Fruit fly (Drosophila melanogaster) whole organism, adult: ENCODE data around the gene CG45101.

Experiments
- CG11617 ChIP-seq: fragments of 200-800 bp; sonication (Bioruptor generic); optimal IDR thresholded peaks from 2 replicates; lab custom pipeline; 2017; ENCODE audit warnings: mild to moderate bottlenecking, missing biosample characterization, missing genetic modification reagents, missing genetic modification characterization
- CG12768 ChIP-seq: fragments of 200-800 bp; sonication (Bioruptor generic); optimal IDR thresholded peaks from 2 replicates; lab custom pipeline; 2017; ENCODE audit warnings: missing biosample characterization, missing genetic modification characterization, mild to moderate bottlenecking, moderate library complexity, missing genetic modification reagents
- CG14711 ChIP-seq: fragments of 200-800 bp; sonication (Bioruptor generic); optimal IDR thresholded peaks from 2 replicates; lab custom pipeline; 2018; ENCODE audit warnings: missing biosample characterization, mild to moderate bottlenecking, missing genetic modification characterization, moderate library complexity
- CG1620 ChIP-seq: fragments of 200-800 bp; sonication (Bioruptor generic); optimal IDR thresholded peaks from 2 replicates; lab custom pipeline; 2016; ENCODE audit warnings: missing biosample characterization, missing genetic modification characterization
- CG33017 ChIP-seq: fragments of 200-800 bp; sonication (Bioruptor generic); optimal IDR thresholded peaks from 2 replicates; lab custom pipeline; 2018; ENCODE audit warnings: missing biosample characterization, mild to moderate bottlenecking, missing genetic modification characterization, moderate library complexity
- CG5204 ChIP-seq: fragments of 200-800 bp; sonication (Bioruptor generic); optimal IDR thresholded peaks from 2 replicates; lab custom pipeline; 2016; ENCODE audit warnings: missing biosample characterization, missing genetic modification characterization
- CG7045 ChIP-seq: fragments of 200-800 bp; sonication (Bioruptor generic); optimal IDR thresholded peaks from 2 replicates; lab custom pipeline; 2017; ENCODE audit warnings: missing biosample characterization, mild to moderate bottlenecking, missing genetic modification characterization
- CG7101 ChIP-seq: fragments of 200-800 bp; sonication (Bioruptor generic); optimal IDR thresholded peaks from 2 replicates; lab custom pipeline; 2018; ENCODE audit warnings: missing biosample characterization, mild to moderate bottlenecking, missing genetic modification characterization, moderate library complexity
- Clk ChIP-seq: fragments of 200-800 bp; sonication (Bioruptor generic); optimal IDR thresholded peaks from 2 replicates; lab custom pipeline; 2017; ENCODE audit warnings: missing biosample characterization, missing genetic modification characterization
- Crg-1 ChIP-seq: fragments of 200-800 bp; sonication (Bioruptor generic); optimal IDR thresholded peaks from 2 replicates; lab custom pipeline; 2016; ENCODE audit warnings: missing biosample characterization, missing genetic modification characterization
- Hr96 ChIP-seq: fragments of 200-800 bp; sonication (Bioruptor generic); optimal IDR thresholded peaks from 2 replicates; lab custom pipeline; 2016; ENCODE audit warnings: missing biosample characterization, missing genetic modification characterization
- Mnt ChIP-seq: fragments of 200-800 bp; sonication (Bioruptor generic); optimal IDR thresholded peaks from 2 replicates; lab custom pipeline; 2016; ENCODE audit warnings: missing biosample characterization, mild to moderate bottlenecking, missing genetic modification characterization
- bab1 ChIP-seq: fragments of 200-800 bp; sonication (Bioruptor generic); optimal IDR thresholded peaks from 3 replicates; lab custom pipeline; 2019; ENCODE audit warnings: missing biosample characterization, mild to moderate bottlenecking, missing genetic modification characterization, moderate library complexity
- cic ChIP-seq: fragments of 200-800 bp; sonication (Bioruptor generic); optimal IDR thresholded peaks from 2 replicates; lab custom pipeline; 2017; ENCODE audit warnings: missing biosample characterization, mild to moderate bottlenecking, missing genetic modification characterization, moderate library complexity
- cnc ChIP-seq, 2 experiments: fragments of >200 bp; optimal IDR thresholded peaks; 2 replicates each; lab custom pipeline; 2017
- kay ChIP-seq: fragments of 200-800 bp; sonication (Bioruptor generic); peaks from one replicate; lab custom pipeline; 2016; ENCODE audit warnings: missing biosample characterization, missing genetic modification characterization, borderline replicate concordance
- ovo ChIP-seq: fragments of 200-800 bp; sonication (Bioruptor generic); optimal IDR thresholded peaks from 2 replicates; lab custom pipeline; 2016; ENCODE audit warnings: missing biosample characterization, missing genetic modification characterization
- pad ChIP-seq: fragments of 200-800 bp; sonication (Bioruptor generic); optimal IDR thresholded peaks from 3 replicates; lab custom pipeline; 2017; ENCODE audit warnings: missing biosample characterization, missing genetic modification characterization, mild to moderate bottlenecking, moderate library complexity, missing genetic modification reagents
- tj ChIP-seq: fragments of 200-800 bp; sonication (Bioruptor generic); optimal IDR thresholded peaks from 3 replicates; lab custom pipeline; 2017; ENCODE audit warnings: missing biosample characterization, mild to moderate bottlenecking, missing genetic modification characterization, moderate library complexity
- toe ChIP-seq: fragments of 200-800 bp; sonication (Bioruptor generic); optimal IDR thresholded peaks from 2 replicates; lab custom pipeline; 2016; ENCODE audit warnings: missing biosample characterization, missing genetic modification characterization

Gene CG45101

dm6 chr3L:11064689-11065088 is at the start of gene CG45101, which contains the start of the genes CG32075 and SuUR:
CG45101 (plus strand) TSS chr3L:11064991.
CG32075 (minus strand) TSS chr3L:11064941.
SuUR (plus strand) TSS chr3L:11064991.
- TF ChIP-seq cic (GFP tag; lab: Kevin White, UChicago) (no peak), CG12768 (GFP tag; lab: Kevin White, UChicago) (peak; percentile 85), CG7101 (tag; lab: Kevin White, UChicago) (peak; percentile 87), kay (no peak), CG1620 (GFP tag; lab: Kevin White, UChicago) (peak; percentile 96), CG14711 (tag; lab: Kevin White, UChicago) (peak; percentile 76), toe (GFP tag; lab: Kevin White, UChicago) (peak; percentile 91), CG7045 (GFP tag; lab: Kevin White, UChicago) (peak; percentile 71), Mnt (GFP tag; lab: Kevin White, UChicago) (peak; percentile 89), ovo (GFP tag; lab: Kevin White, UChicago) (peak; percentile 59), tj (peak; percentile 71), cnc (optimal IDR thresholded peaks at IDR 0.05; lab: Kevin White, UChicago) (no peak), CG33017 (tag; lab: Kevin White, UChicago) (peak; percentile 70), CG11617 (peak; percentile 85), Clk (GFP tag; lab: Kevin White, UChicago) (peak; percentile 82), CG5204 (GFP tag; lab: Kevin White, UChicago) (no peak), Hr96 (GFP tag; lab: Kevin White, UChicago) (no peak), pad (GFP tag; lab: Kevin White, UChicago) (peak; percentile 80), Crg-1 (GFP tag; lab: Kevin White, UChicago) (peak; percentile 92), bab1 (GFP tag; lab: Kevin White, UChicago) (peak; percentile 90)

DNA sequence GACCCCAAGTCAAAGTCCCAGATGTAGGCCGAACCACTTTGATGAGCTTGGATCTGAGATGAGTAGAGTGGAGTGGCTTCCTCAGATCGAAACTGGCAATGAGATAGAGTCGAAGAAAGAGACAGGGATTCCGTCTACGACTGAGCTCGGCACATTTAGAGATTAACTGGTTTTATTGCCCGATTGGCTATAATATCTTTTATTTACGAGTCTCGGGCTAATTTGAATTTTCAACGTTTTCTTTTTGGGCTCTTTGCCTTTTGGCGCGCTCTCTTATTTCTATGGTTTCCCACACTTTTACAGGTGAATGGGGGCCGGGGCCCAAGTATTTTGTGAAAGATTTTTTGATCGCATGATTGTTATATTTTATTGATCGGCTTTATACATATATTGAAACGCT is 49.6 kb upstream of the CG45101 start:
- TF ChIP-seq Hr96 (GFP tag; lab: Kevin White, UChicago) (no peak), cic (GFP tag; lab: Kevin White, UChicago) (no peak), CG7045 (GFP tag; lab: Kevin White, UChicago) (no peak), Mnt (GFP tag; lab: Kevin White, UChicago) (no peak), toe (GFP tag; lab: Kevin White, UChicago) (no peak), pad (GFP tag; lab: Kevin White, UChicago) (no peak), Crg-1 (GFP tag; lab: Kevin White, UChicago) (no peak), bab1 (GFP tag; lab: Kevin White, UChicago) (no peak), kay (no peak)

- TF ChIP-seq cic (GFP tag; lab: Kevin White, UChicago) (no peak), cnc (optimal IDR thresholded peaks at IDR 0.05; lab: Kevin White, UChicago) (no peak)
These were observed 44.7 kb upstream of the CG45101 start for dm6 chr3L:11020058-11020457.

DNA sequence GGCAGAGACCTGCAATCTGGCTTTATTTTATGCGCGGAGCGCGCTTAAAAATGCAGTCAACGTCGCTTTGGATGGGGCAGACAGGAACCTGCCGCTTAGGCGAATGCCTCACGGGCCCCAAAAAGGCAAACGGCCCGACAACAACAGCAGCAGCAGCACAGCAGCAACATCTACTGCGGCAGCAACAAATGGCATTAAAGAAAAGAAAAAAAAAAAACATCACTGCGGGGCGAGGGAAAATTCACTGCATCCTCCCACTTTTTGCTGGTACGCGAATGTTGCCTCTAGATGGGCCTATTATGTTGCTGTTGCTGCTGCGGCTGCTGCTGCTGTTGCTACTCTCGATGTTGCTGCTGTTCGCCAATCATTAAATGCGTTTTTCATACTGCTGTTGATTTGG is 42.8 kb upstream of the CG45101 start:
- no peak for TF ChIP-seq Crg-1 (GFP tag; lab: Kevin White, UChicago)
- no peak for TF ChIP-seq ovo (GFP tag; lab: Kevin White, UChicago)
- no peak for TF ChIP-seq CG1620 (GFP tag; lab: Kevin White, UChicago)
- TF ChIP-seq Hr96 (GFP tag; lab: Kevin White, UChicago) = no peak
- no peak for TF ChIP-seq tj
- no peak for TF ChIP-seq toe (GFP tag; lab: Kevin White, UChicago)

DNA sequence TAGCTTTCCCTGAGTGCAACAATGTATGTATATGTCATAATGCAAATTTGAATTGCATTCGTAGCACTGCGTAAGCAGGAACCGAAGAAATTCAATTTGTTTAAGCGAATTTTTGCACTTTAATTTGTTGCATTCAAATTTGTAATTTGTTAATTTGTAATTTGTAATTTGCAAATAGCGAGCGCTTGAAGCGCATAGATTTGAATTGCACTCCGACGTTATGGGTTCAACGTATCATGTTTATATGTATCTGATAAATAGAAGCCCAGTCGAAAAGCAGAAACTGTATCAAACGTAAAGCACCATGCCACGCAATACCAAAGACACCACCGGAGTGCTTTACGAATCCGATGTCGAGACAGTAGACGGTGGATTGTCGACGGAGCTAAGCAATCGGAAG is 41.6 kb upstream of the CG45101 start, which contains the start of gene Fad2:
Fad2 (plus strand) TSS at position 301 of the 400 bp plus-strand sequence.
- no peak for TF ChIP-seq CG14711 (tag; lab: Kevin White, UChicago)
- TF ChIP-seq cnc (optimal IDR thresholded peaks at IDR 0.05; lab: Kevin White, UChicago) = no peak
- no peak for TF ChIP-seq cic (GFP tag; lab: Kevin White, UChicago)
- TF ChIP-seq toe (GFP tag; lab: Kevin White, UChicago) = no peak
- no peak for TF ChIP-seq CG11617
- no peak for TF ChIP-seq Mnt (GFP tag; lab: Kevin White, UChicago)
- no peak for TF ChIP-seq CG5204 (GFP tag; lab: Kevin White, UChicago)
- TF ChIP-seq CG1620 (GFP tag; lab: Kevin White, UChicago) = no peak

DNA sequence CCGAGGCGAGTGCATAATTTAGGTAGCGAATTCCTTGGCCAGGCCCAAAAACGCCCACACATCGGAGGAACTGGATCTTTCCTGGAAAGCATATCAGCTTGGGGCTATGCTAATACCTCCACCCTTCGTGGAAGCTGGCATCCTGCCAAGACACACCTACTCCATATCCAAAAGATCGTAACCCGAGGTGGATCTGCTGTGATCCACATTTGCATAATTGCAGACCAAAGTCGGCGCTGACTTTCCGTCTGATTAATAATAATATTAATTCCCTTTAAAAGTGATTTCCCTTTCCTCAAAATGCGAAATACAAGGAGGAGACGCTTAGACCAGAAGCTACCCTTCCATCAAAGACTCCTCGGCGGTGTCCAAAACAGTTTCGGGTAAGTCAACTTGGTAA is 39.5 kb upstream of the CG45101 start, which contains the start of gene CG32079:
CG32079 (plus strand) TSS at position 301 of the 400 bp plus-strand sequence.
- TF ChIP-seq CG5204 (GFP tag; lab: Kevin White, UChicago) = no peak
- no peak for TF ChIP-seq Mnt (GFP tag; lab: Kevin White, UChicago)
- TF ChIP-seq tj = no peak
- no peak for TF ChIP-seq CG33017 (tag; lab: Kevin White, UChicago)
- no peak for TF ChIP-seq Crg-1 (GFP tag; lab: Kevin White, UChicago)
- TF ChIP-seq cnc (optimal IDR thresholded peaks at IDR 0.05; lab: Kevin White, UChicago) = no peak
- TF ChIP-seq Clk (GFP tag; lab: Kevin White, UChicago) = no peak
- no peak for TF ChIP-seq CG7045 (GFP tag; lab: Kevin White, UChicago)
- TF ChIP-seq ovo (GFP tag; lab: Kevin White, UChicago) = no peak

DNA sequence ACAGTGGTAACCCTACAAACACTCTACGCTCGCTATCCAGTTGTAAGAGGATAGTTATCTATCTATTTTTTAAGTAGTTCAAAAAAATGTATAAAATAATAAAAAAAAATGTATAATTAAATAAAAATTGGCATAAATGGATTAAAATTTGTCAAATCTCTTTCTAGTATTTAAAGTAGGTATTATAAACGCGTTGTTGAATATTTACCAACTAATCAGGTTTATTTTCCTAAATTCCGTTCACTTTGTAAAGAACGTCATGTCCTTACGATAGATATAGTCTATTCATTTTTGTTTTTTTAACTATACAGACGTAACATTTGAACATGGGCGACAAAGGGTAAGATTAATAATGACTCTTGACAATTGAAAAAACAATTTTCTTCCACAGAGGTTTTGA is 37.5 kb upstream of the CG45101 start, which contains the start of gene CG32081:
CG32081 (plus strand) TSS at position 301 of the 400 bp plus-strand sequence.
- TF ChIP-seq CG11617 = no peak
- no peak for TF ChIP-seq CG14711 (tag; lab: Kevin White, UChicago)
- no peak for TF ChIP-seq CG1620 (GFP tag; lab: Kevin White, UChicago)
- TF ChIP-seq kay = no peak
- no peak for TF ChIP-seq bab1 (GFP tag; lab: Kevin White, UChicago)
- no peak for TF ChIP-seq tj
- TF ChIP-seq Mnt (GFP tag; lab: Kevin White, UChicago) = no peak
- no peak for TF ChIP-seq CG12768 (GFP tag; lab: Kevin White, UChicago)
- no peak for TF ChIP-seq CG5204 (GFP tag; lab: Kevin White, UChicago)
- no peak for TF ChIP-seq pad (GFP tag; lab: Kevin White, UChicago)
- TF ChIP-seq cic (GFP tag; lab: Kevin White, UChicago) = no peak
- no peak for TF ChIP-seq Clk (GFP tag; lab: Kevin White, UChicago)
- TF ChIP-seq Crg-1 (GFP tag; lab: Kevin White, UChicago) = no peak
- TF ChIP-seq CG33017 (tag; lab: Kevin White, UChicago) = no peak
- no peak for TF ChIP-seq toe (GFP tag; lab: Kevin White, UChicago)
- no peak for TF ChIP-seq Hr96 (GFP tag; lab: Kevin White, UChicago)
- no peak for TF ChIP-seq ovo (GFP tag; lab: Kevin White, UChicago)
- TF ChIP-seq cnc (optimal IDR thresholded peaks at IDR 0.05; lab: Kevin White, UChicago) = no peak
- TF ChIP-seq CG7101 (tag; lab: Kevin White, UChicago) = no peak
- TF ChIP-seq CG7045 (GFP tag; lab: Kevin White, UChicago) = no peak
